Worm (Caenorhabditis elegans) whole organism, L4 larva: ENCODE results near the gene fbxa-61.

Experiments
- R02D3.7 ChIP-seq: fragments of 150-350 bp; sonication (generic microtip); optimal IDR thresholded peaks from 3 replicates; lab custom pipeline; 2014; ENCODE audit warnings: missing biosample characterization, missing genetic modification characterization
- aly-2 ChIP-seq: sonication (generic microtip); optimal IDR thresholded peaks from 2 replicates; lab custom pipeline; 2018; ENCODE audit warnings: missing biosample characterization, missing genetic modification characterization
- ama-1 ChIP-seq: fragments of 150-350 bp; optimal IDR thresholded peaks from 2 replicates; lab custom pipeline; 2014; ENCODE audit warnings: inconsistent platforms, mixed read lengths
- egl-27 ChIP-seq: sonication (generic microtip); optimal IDR thresholded peaks from 3 replicates; lab custom pipeline; 2017; ENCODE audit warnings: missing biosample characterization, missing genetic modification reagents, missing genetic modification characterization
- lsy-2 ChIP-seq, 2 experiments: fragments of 150-350 bp in 1 of 2; sonication (generic microtip) in 1 of 2; optimal IDR thresholded peaks; 2 replicates each; lab custom pipeline; 2014 to 2017; ENCODE audit warnings: missing biosample characterization in 2 of 2, missing genetic modification characterization in 2 of 2
- mes-2 ChIP-seq: sonication (generic microtip); optimal IDR thresholded peaks from 2 replicates; lab custom pipeline; 2016; ENCODE audit warnings: missing genotype, mild to moderate bottlenecking, missing genetic modification characterization, missing compliant biosample characterization; ENCODE audit not compliant: poor library complexity, severe bottlenecking
- nhr-28 ChIP-seq: fragments of 150-350 bp; optimal IDR thresholded peaks from 2 replicates; lab custom pipeline; 2014; ENCODE audit warnings: missing biosample characterization, missing genetic modification characterization
- nhr-76 ChIP-seq: fragments of 150-350 bp; optimal IDR thresholded peaks from 2 replicates; lab custom pipeline; 2014; ENCODE audit warnings: missing biosample characterization, missing genetic modification characterization
- snpc-4 ChIP-seq: fragments of 150-350 bp; optimal IDR thresholded peaks from 2 replicates; lab custom pipeline; 2014; ENCODE audit warnings: missing biosample characterization, missing genetic modification characterization
- unc-130 ChIP-seq: sonication (generic microtip); optimal IDR thresholded peaks from 2 replicates; lab custom pipeline; 2016; ENCODE audit warnings: missing genetic modification reagents, missing genetic modification characterization, missing compliant biosample characterization

ce11 chrIII:1218221-1218620 is 20.6 kb upstream of the fbxa-61 start:
- no peak for TF ChIP-seq egl-27 (tag; lab: Kevin White, UChicago)
- no peak for TF ChIP-seq snpc-4 (tag; lab: Kevin White, UChicago)
- no peak for TF ChIP-seq ama-1
- TF ChIP-seq unc-130 (GFP tag; lab: Kevin White, UChicago) = peak; percentile 24
- no peak for TF ChIP-seq aly-2 (tag; lab: Kevin White, UChicago)
- no peak for TF ChIP-seq nhr-76
- TF ChIP-seq mes-2 (tag; lab: Kevin White, UChicago) = peak; percentile 72
- TF ChIP-seq R02D3.7 = no peak
- TF ChIP-seq nhr-28 (tag; lab: Kevin White, UChicago) = no peak
- peak in 1 of 2 experiments; percentile 2 for TF ChIP-seq lsy-2 (tag; optimal IDR thresholded peaks at IDR 0.05; lab: Kevin White, UChicago)
